Fruit fly (Drosophila melanogaster) whole organism: ENCODE results near the gene Alg1.

ENCODE experiments used
- CG8478 ChIP-seq: fragments of >200 bp; optimal IDR thresholded peaks from 2 replicates; lab custom pipeline; 2018; ENCODE audit warnings: inconsistent platforms
- psq ChIP-seq: fragments of >200 bp; optimal IDR thresholded peaks from 2 replicates; lab custom pipeline; 2017
- usp ChIP-seq: fragments of >200 bp; optimal IDR thresholded peaks from 2 replicates; lab custom pipeline; 2017; ENCODE audit warnings: missing biosample characterization, missing genetic modification characterization, mixed read lengths

DNA sequence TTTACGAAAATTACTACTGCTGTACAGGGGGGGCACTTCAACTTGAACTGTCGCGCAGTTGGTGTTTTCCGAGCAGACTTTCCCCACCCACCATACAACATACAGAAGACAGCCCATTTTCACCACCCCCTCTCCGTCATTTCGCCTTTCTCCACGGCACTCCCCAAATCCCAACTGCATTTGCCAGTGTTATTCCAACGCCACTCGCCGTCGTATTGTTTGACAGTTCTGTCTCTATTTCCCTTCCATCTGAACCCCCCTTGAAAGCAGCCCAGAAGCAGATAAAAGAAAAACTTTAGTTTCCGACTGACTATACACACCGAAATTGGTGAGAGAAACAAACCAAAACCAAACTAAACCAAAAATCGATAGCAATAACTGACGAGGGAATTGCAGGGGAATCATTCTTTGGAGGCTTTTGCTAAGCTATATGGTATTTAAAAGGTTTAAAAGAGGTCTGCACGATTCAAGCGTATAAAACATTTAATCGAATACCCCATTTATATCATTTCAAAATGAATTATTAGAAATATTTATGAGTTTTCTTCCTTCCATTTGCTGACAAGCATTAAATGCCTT, 16.2 kb upstream of the Alg1 start:
- TF ChIP-seq psq (lab: Kevin White, UChicago), result no peak
- TF ChIP-seq CG8478 (lab: Kevin White, UChicago), result no peak
- no peak for TF ChIP-seq usp (GFP tag; lab: Kevin White, UChicago)
